Fruit fly (Drosophila melanogaster) whole organism, embryonic: ENCODE measurements around the gene mei-P26.

Source experiments
- ATbp ChIP-seq: fragments of 200-800 bp; sonication (Bioruptor generic); optimal IDR thresholded peaks from 2 replicates; lab custom pipeline; 2017; ENCODE audit warnings: missing biosample characterization, mild to moderate bottlenecking, missing genetic modification characterization, missing genetic modification reagents
- Abd-B ChIP-seq: fragments of 200-800 bp; sonication (Bioruptor generic); optimal IDR thresholded peaks from 2 replicates; lab custom pipeline; 2018; ENCODE audit warnings: missing biosample characterization, mild to moderate bottlenecking, missing genetic modification characterization, moderate library complexity
- BEAF-32 ChIP-seq: fragments of 200-800 bp; sonication (Bioruptor generic); optimal IDR thresholded peaks from 3 replicates; lab custom pipeline; 2017; ENCODE audit warnings: missing biosample characterization, missing genetic modification characterization, mild to moderate bottlenecking, moderate library complexity, missing genetic modification reagents
- CG10543 ChIP-seq: fragments of 200-800 bp; sonication (Bioruptor generic); optimal IDR thresholded peaks from 3 replicates; lab custom pipeline; 2017; ENCODE audit warnings: missing biosample characterization, mild to moderate bottlenecking, missing genetic modification characterization, moderate library complexity
- CG11247 ChIP-seq: fragments of 200-800 bp; sonication (Bioruptor generic); IDR thresholded peaks from 2 replicates; pipeline ENCODE4 v1.3.6; 2022; ENCODE audit warnings: missing biosample characterization, missing genetic modification characterization
- CG12659 ChIP-seq: fragments of 200-800 bp; sonication (Bioruptor generic); optimal IDR thresholded peaks from 3 replicates; lab custom pipeline; 2017; ENCODE audit warnings: mild to moderate bottlenecking, missing biosample characterization, missing genetic modification reagents, missing genetic modification characterization
- CG13123 ChIP-seq: fragments of 200-800 bp; sonication (Bioruptor generic); optimal IDR thresholded peaks from 2 replicates; lab custom pipeline; 2016; ENCODE audit warnings: missing biosample characterization, missing genetic modification characterization
- CG14014 ChIP-seq: fragments of 200-800 bp; sonication (Bioruptor generic); IDR thresholded peaks from 2 replicates; pipeline ENCODE4 v1.3.6; 2022; ENCODE audit warnings: missing biosample characterization, missing genetic modification characterization
- CG33557 ChIP-seq: fragments of 200-800 bp; sonication (Bioruptor generic); optimal IDR thresholded peaks from 2 replicates; lab custom pipeline; 2019; ENCODE audit warnings: missing biosample characterization, mild to moderate bottlenecking, missing genetic modification characterization, moderate library complexity
- CG34224 ChIP-seq: fragments of 200-800 bp; sonication (Bioruptor generic); IDR thresholded peaks from 3 replicates; pipeline ENCODE4 v1.3.6; 2022; ENCODE audit warnings: missing biosample characterization, missing genetic modification characterization; ENCODE audit not compliant: partially characterized antibody
- CG34376 ChIP-seq: fragments of 200-800 bp; sonication (Bioruptor generic); optimal IDR thresholded peaks from 2 replicates; lab custom pipeline; 2018; ENCODE audit warnings: missing biosample characterization, mild to moderate bottlenecking, missing genetic modification characterization
- CG4617 ChIP-seq: fragments of 200-800 bp; sonication (Bioruptor generic); optimal IDR thresholded peaks from 3 replicates; lab custom pipeline; 2016; ENCODE audit warnings: missing biosample characterization, missing genetic modification characterization, borderline replicate concordance
- CG6175 ChIP-seq: fragments of 200-800 bp; sonication (Bioruptor generic); IDR thresholded peaks from 3 replicates; pipeline ENCODE4 v1.3.6; 2022; ENCODE audit warnings: missing biosample characterization, missing genetic modification characterization
- CG6689 ChIP-seq: fragments of 200-800 bp; sonication (Bioruptor generic); IDR thresholded peaks from 2 replicates; pipeline ENCODE4 v1.3.6; 2022; ENCODE audit warnings: missing biosample characterization, missing genetic modification characterization
- CG6813 ChIP-seq: fragments of 200-800 bp; sonication (Bioruptor generic); optimal IDR thresholded peaks from 2 replicates; lab custom pipeline; 2017; ENCODE audit warnings: missing biosample characterization, missing genetic modification characterization, mild to moderate bottlenecking, moderate library complexity, missing genetic modification reagents
- CG7745 ChIP-seq: fragments of 200-800 bp; sonication (Bioruptor generic); optimal IDR thresholded peaks from 2 replicates; lab custom pipeline; 2018; ENCODE audit warnings: missing biosample characterization, mild to moderate bottlenecking, missing genetic modification characterization, moderate library complexity
- CG8089 ChIP-seq: fragments of 200-800 bp; sonication (Bioruptor generic); optimal IDR thresholded peaks from 3 replicates; lab custom pipeline; 2016; ENCODE audit warnings: missing biosample characterization, missing genetic modification characterization
- CG8388 ChIP-seq: fragments of 200-800 bp; sonication (Bioruptor generic); optimal IDR thresholded peaks from 2 replicates; lab custom pipeline; 2019; ENCODE audit warnings: missing biosample characterization, mild to moderate bottlenecking, missing genetic modification characterization, moderate library complexity
- CHES-1-like ChIP-seq: fragments of 200-800 bp; sonication (Bioruptor generic); optimal IDR thresholded peaks from 2 replicates; lab custom pipeline; 2016; ENCODE audit warnings: missing biosample characterization, missing genetic modification characterization
- D ChIP-seq, 2 experiments: fragments of 200-800 bp in 1 of 2; fragments of >200 bp in 1 of 2; sonication (Bioruptor generic) in 1 of 2; optimal IDR thresholded peaks; 2 replicates in 1 of 2; 3 replicates in 1 of 2; lab custom pipeline; 2017; ENCODE audit warnings: mild to moderate bottlenecking in 1 of 2, missing biosample characterization in 1 of 2, missing genetic modification characterization in 1 of 2, missing genetic modification reagents in 1 of 2
- Doc2 ChIP-seq: fragments of 200-800 bp; sonication (Bioruptor generic); IDR thresholded peaks from 2 replicates; pipeline ENCODE4 v1.3.6; 2022; ENCODE audit warnings: missing biosample characterization, missing genetic modification characterization
- Hey ChIP-seq: fragments of 200-800 bp; sonication (Bioruptor generic); optimal IDR thresholded peaks from 3 replicates; lab custom pipeline; 2018; ENCODE audit warnings: missing biosample characterization, mild to moderate bottlenecking, missing genetic modification characterization
- Lpt ChIP-seq: fragments of >200 bp; optimal IDR thresholded peaks from 2 replicates; lab custom pipeline; 2018; ENCODE audit warnings: missing biosample characterization, missing genetic modification characterization
- MBD-R2 ChIP-seq: fragments of 200-800 bp; sonication (Bioruptor generic); IDR thresholded peaks from 2 replicates; pipeline ENCODE4 v1.3.6; 2022; ENCODE audit warnings: missing biosample characterization, missing genetic modification characterization
- Med ChIP-seq: fragments of 200-800 bp; sonication (Bioruptor generic); peaks from one replicate; lab custom pipeline; 2016; ENCODE audit warnings: missing biosample characterization, missing genetic modification characterization, mild to moderate bottlenecking, inconsistent platforms, moderate library complexity
- Nf-YB ChIP-seq: fragments of 200-800 bp; sonication (Bioruptor generic); optimal IDR thresholded peaks from 3 replicates; lab custom pipeline; 2019; ENCODE audit warnings: missing biosample characterization, mild to moderate bottlenecking, missing genetic modification characterization, moderate library complexity
- Pdp1 ChIP-seq, 2 experiments: fragments of 200-800 bp; sonication (Bioruptor generic); optimal IDR thresholded peaks; 3 replicates each; lab custom pipeline; 2016; ENCODE audit warnings: missing biosample characterization in 2 of 2, missing genetic modification characterization in 2 of 2, mild to moderate bottlenecking in 1 of 2, moderate library complexity in 1 of 2
- Sry-δ ChIP-seq: fragments of 200-800 bp; sonication (Bioruptor generic); optimal IDR thresholded peaks from 2 replicates; lab custom pipeline; 2016; ENCODE audit warnings: missing biosample characterization, missing genetic modification characterization
- ab ChIP-seq: fragments of 200-800 bp; sonication (Bioruptor generic); optimal IDR thresholded peaks from 2 replicates; lab custom pipeline; 2016; ENCODE audit warnings: missing biosample characterization, missing genetic modification characterization
- ac ChIP-seq: fragments of 200-800 bp; sonication (Bioruptor generic); optimal IDR thresholded peaks from 3 replicates; lab custom pipeline; 2017; ENCODE audit warnings: missing biosample characterization, mild to moderate bottlenecking, missing genetic modification characterization
- al ChIP-seq: fragments of 200-800 bp; sonication (Bioruptor generic); IDR thresholded peaks from 2 replicates; pipeline ENCODE4 v1.3.6; 2022; ENCODE audit warnings: missing biosample characterization, missing genetic modification characterization
- ase ChIP-seq: fragments of 200-800 bp; sonication (Bioruptor generic); IDR thresholded peaks from 3 replicates; pipeline ENCODE4 v1.3.6; 2022; ENCODE audit warnings: missing biosample characterization, missing genetic modification characterization
- ato ChIP-seq: fragments of 200-800 bp; sonication (Bioruptor generic); IDR thresholded peaks from 2 replicates; pipeline ENCODE4 v1.3.6; 2022; ENCODE audit warnings: missing biosample characterization, missing genetic modification characterization; ENCODE audit not compliant: partially characterized antibody
- cato ChIP-seq: fragments of 200-800 bp; sonication (Bioruptor generic); optimal IDR thresholded peaks from 2 replicates; lab custom pipeline; 2016; ENCODE audit warnings: missing biosample characterization, missing genetic modification characterization, borderline replicate concordance
- chinmo ChIP-seq: fragments of 200-800 bp; sonication (Bioruptor generic); IDR thresholded peaks from 4 replicates; pipeline ENCODE4 v1.3.6; 2022; ENCODE audit warnings: missing biosample characterization, missing genetic modification characterization; ENCODE audit not compliant: partially characterized antibody
- fd96Cb ChIP-seq: fragments of 200-800 bp; sonication (Bioruptor generic); optimal IDR thresholded peaks from 2 replicates; lab custom pipeline; 2018; ENCODE audit warnings: missing biosample characterization, mild to moderate bottlenecking, missing genetic modification characterization, moderate library complexity
- ftz-f1 ChIP-seq: fragments of 200-800 bp; sonication (Bioruptor generic); optimal IDR thresholded peaks from 2 replicates; lab custom pipeline; 2016; ENCODE audit warnings: missing biosample characterization, missing genetic modification characterization
- grn ChIP-seq: fragments of 200-800 bp; sonication (Bioruptor generic); optimal IDR thresholded peaks from 3 replicates; lab custom pipeline; 2017; ENCODE audit warnings: missing biosample characterization, missing genetic modification characterization
- gsb-n ChIP-seq: fragments of 200-800 bp; sonication (Bioruptor generic); optimal IDR thresholded peaks from 3 replicates; lab custom pipeline; 2018; ENCODE audit warnings: missing biosample characterization, mild to moderate bottlenecking, missing genetic modification characterization
- h ChIP-seq: fragments of >200 bp; optimal IDR thresholded peaks from 2 replicates; lab custom pipeline; 2017
- ham ChIP-seq: fragments of 200-800 bp; sonication (Bioruptor generic); IDR thresholded peaks from 2 replicates; pipeline ENCODE4 v1.3.6; 2022; ENCODE audit warnings: missing biosample characterization, missing genetic modification characterization
- klu ChIP-seq: fragments of 200-800 bp; sonication (Bioruptor generic); IDR thresholded peaks from 2 replicates; pipeline ENCODE4 v1.3.6; 2022; ENCODE audit warnings: missing biosample characterization, missing genetic modification characterization
- lilli ChIP-seq: fragments of 200-800 bp; sonication (Bioruptor generic); optimal IDR thresholded peaks from 3 replicates; lab custom pipeline; 2016; ENCODE audit warnings: missing biosample characterization, missing genetic modification characterization
- mirr ChIP-seq: fragments of 200-800 bp; sonication (Bioruptor generic); optimal IDR thresholded peaks from 3 replicates; lab custom pipeline; 2018; ENCODE audit warnings: missing biosample characterization, mild to moderate bottlenecking, missing genetic modification characterization
- onecut ChIP-seq: fragments of 200-800 bp; sonication (Bioruptor generic); IDR thresholded peaks from 2 replicates; pipeline ENCODE4 v1.3.6; 2022; ENCODE audit warnings: missing biosample characterization, missing genetic modification characterization
- pho ChIP-seq: fragments of 200-800 bp; sonication (Bioruptor generic); optimal IDR thresholded peaks from 2 replicates; lab custom pipeline; 2016; ENCODE audit warnings: missing biosample characterization, missing genetic modification characterization
- psq ChIP-seq: fragments of 200-800 bp; sonication (Bioruptor generic); optimal IDR thresholded peaks from 2 replicates; lab custom pipeline; 2017; ENCODE audit warnings: missing biosample characterization, missing genetic modification characterization
- sd ChIP-seq: fragments of 200-800 bp; sonication (Bioruptor generic); optimal IDR thresholded peaks from 3 replicates; lab custom pipeline; 2018; ENCODE audit warnings: missing biosample characterization, mild to moderate bottlenecking, missing genetic modification characterization, moderate library complexity
- slou ChIP-seq: fragments of 200-800 bp; sonication (Bioruptor generic); optimal IDR thresholded peaks from 3 replicates; lab custom pipeline; 2016; ENCODE audit warnings: missing biosample characterization, missing genetic modification characterization
- tgo ChIP-seq: fragments of 200-800 bp; sonication (Bioruptor generic); IDR thresholded peaks from 3 replicates; pipeline ENCODE4 v1.3.6; 2022; ENCODE audit warnings: missing biosample characterization, missing genetic modification characterization
- wor ChIP-seq: fragments of 200-800 bp; sonication (Bioruptor generic); IDR thresholded peaks from 2 replicates; pipeline ENCODE4 v1.3.6; 2022; ENCODE audit warnings: missing biosample characterization, missing genetic modification characterization
- zen2 ChIP-seq: fragments of 200-800 bp; sonication (Bioruptor generic); IDR thresholded peaks from 3 replicates; pipeline ENCODE4 v1.3.6; 2022; ENCODE audit warnings: missing biosample characterization, missing genetic modification characterization; ENCODE audit not compliant: partially characterized antibody

mei-P26 gene

DNA sequence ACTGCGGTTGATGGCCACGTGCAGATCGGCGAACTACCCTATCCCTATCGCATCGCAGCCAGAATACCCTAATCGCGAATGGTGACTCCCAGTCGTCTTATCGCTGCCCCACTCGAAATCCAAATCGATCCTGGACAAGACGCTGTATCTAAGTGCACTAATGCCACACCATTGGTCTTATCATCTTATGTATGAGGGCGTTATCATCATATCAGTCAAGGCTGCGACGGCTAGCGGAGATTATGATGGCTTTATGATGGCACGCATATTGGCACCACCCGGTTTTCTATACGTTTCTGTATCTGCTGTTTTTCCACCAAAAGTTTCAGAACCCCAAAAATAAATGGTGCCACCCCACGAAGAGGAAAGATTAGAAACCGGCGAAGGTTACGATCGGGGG, 37.2 kb downstream of the mei-P26 start (continued):
- TF ChIP-seq Hey (tag; lab: Kevin White, UChicago) (peak; percentile 0), CHES-1-like (GFP tag; lab: Kevin White, UChicago) (no peak), sd (tag; lab: Kevin White, UChicago) (peak; percentile 6), Pdp1 (GFP tag; optimal IDR thresholded peaks at IDR 0.05; lab: Kevin White, UChicago) (peak in 1 of 2 experiments; percentile 8), psq (GFP tag; lab: Kevin White, UChicago) (no peak), pho (GFP tag; lab: Kevin White, UChicago) (no peak), klu (GFP tag; lab: Robert Waterston, UW) (no peak), Sry-δ (no peak), Nf-YB (GFP tag; lab: Kevin White, UChicago) (no peak), D (optimal IDR thresholded peaks at IDR 0.05; lab: Kevin White, UChicago) (no peak), D (GFP tag; optimal IDR thresholded peaks at IDR 0.05; lab: Kevin White, UChicago) (no peak), grn (GFP tag; lab: Kevin White, UChicago) (peak; percentile 84), wor (GFP tag; lab: Robert Waterston, UW) (no peak), chinmo (GFP tag; lab: Robert Waterston, UW) (peak; percentile 84; the same call in 2 of the 4 replicates), CG13123 (GFP tag; lab: Kevin White, UChicago) (no peak), zen2 (GFP tag; lab: Robert Waterston, UW) (no peak), CG34224 (GFP tag; lab: Robert Waterston, UW) (no peak), ato (GFP tag; lab: Robert Waterston, UW) (no peak), CG11247 (GFP tag; lab: Robert Waterston, UW) (no peak), CG34376 (GFP tag; lab: Kevin White, UChicago) (peak; percentile 70), mirr (GFP tag; lab: Kevin White, UChicago) (peak; percentile 67), ab (no peak), lilli (no peak), ac (no peak), CG7745 (no peak), CG8089 (GFP tag; lab: Kevin White, UChicago) (no peak), CG12659 (GFP tag; lab: Kevin White, UChicago) (no peak), gsb-n (tag; lab: Kevin White, UChicago) (no peak), ftz-f1 (GFP tag; lab: Kevin White, UChicago) (peak; percentile 74), CG14014 (GFP tag; lab: Robert Waterston, UW) (no peak), onecut (GFP tag; lab: Robert Waterston, UW) (no peak), CG6813 (GFP tag; lab: Kevin White, UChicago) (no peak), CG10543 (GFP tag; lab: Kevin White, UChicago) (no peak), MBD-R2 (GFP tag; lab: Robert Waterston, UW) (no peak), fd96Cb (tag; lab: Kevin White, UChicago) (no peak)

DNA sequence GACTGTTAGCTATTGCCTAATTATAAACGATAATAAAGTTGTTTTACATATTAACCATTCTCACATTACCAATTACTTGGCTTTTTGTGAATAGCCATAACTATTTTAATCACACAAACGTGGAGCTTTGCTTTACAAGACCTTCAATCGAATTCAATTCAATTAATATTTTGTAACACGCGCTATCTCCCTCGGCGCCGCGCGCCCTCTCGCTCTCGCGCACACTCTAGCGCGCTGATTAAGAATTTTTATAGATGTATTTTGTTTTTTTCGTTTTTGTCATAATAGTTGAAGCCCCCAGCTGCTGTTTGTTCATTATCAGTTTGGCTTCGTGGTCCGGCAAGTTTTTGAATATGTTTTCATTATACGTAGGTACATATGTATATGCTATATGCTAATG, 38.0 kb downstream of the mei-P26 start:
- TF ChIP-seq ATbp (GFP tag; lab: Kevin White, UChicago): no peak
- TF ChIP-seq CG4617 (GFP tag; lab: Kevin White, UChicago): no peak
- no peak for TF ChIP-seq CG6689 (GFP tag; lab: Robert Waterston, UW)
- no peak for TF ChIP-seq ham (GFP tag; lab: Robert Waterston, UW)
- peak; percentile 51 for TF ChIP-seq Med (GFP tag; lab: Kevin White, UChicago)
- no peak for TF ChIP-seq CG33557
- no peak for TF ChIP-seq Lpt (GFP tag; lab: Kevin White, UChicago)
- TF ChIP-seq CG8388 (GFP tag; lab: Kevin White, UChicago): no peak
- TF ChIP-seq al (GFP tag; lab: Robert Waterston, UW): no peak
- TF ChIP-seq Abd-B (GFP tag; lab: Kevin White, UChicago): no peak
- TF ChIP-seq CG6175 (GFP tag; lab: Robert Waterston, UW): no peak
- no peak for TF ChIP-seq BEAF-32 (GFP tag; lab: Kevin White, UChicago)
- TF ChIP-seq cato (GFP tag; lab: Kevin White, UChicago): no peak
- no peak for TF ChIP-seq slou (GFP tag; lab: Kevin White, UChicago)
- TF ChIP-seq CHES-1-like (GFP tag; lab: Kevin White, UChicago): no peak
- no peak for TF ChIP-seq h (lab: Kevin White, UChicago)
- no peak for TF ChIP-seq ase (GFP tag; lab: Robert Waterston, UW)
- TF ChIP-seq Doc2: no peak
- no peak for TF ChIP-seq tgo (GFP tag; lab: Robert Waterston, UW)
